Worm (Caenorhabditis elegans) whole organism, L1 larva: ENCODE measurements around the gene srx-64.

Experiments
- dsc-1 ChIP-seq: sonication (generic microtip); optimal IDR thresholded peaks from 2 replicates; lab custom pipeline; 2016; ENCODE audit warnings: mild to moderate bottlenecking, missing genetic modification characterization, missing compliant biosample characterization
- efl-1 ChIP-seq, 4 experiments: fragments of 150-350 bp; optimal IDR thresholded peaks in 3 of 4; peaks in 1 of 4; 1 replicate in 1 of 4; 2 replicates in 3 of 4; lab custom pipeline; 2014; ENCODE audit warnings: missing biosample characterization in 2 of 4, missing genetic modification characterization in 2 of 4, missing genetic modification reagents in 2 of 4
- egl-27 ChIP-seq, 2 experiments: fragments of 150-350 bp in 1 of 2; sonication (generic microtip); optimal IDR thresholded peaks; 3 replicates each; lab custom pipeline; 2017 to 2018; ENCODE audit warnings: missing biosample characterization in 2 of 2, missing genetic modification characterization in 2 of 2, missing genetic modification reagents in 2 of 2
- elt-3 ChIP-seq, 6 experiments: fragments of 150-350 bp in 1 of 6; sonication (generic microtip); optimal IDR thresholded peaks; 2 replicates each; lab custom pipeline; 2017 to 2018; ENCODE audit warnings: missing biosample characterization in 6 of 6, missing genetic modification characterization in 6 of 6, inconsistent platforms in 1 of 6
- nhr-12 ChIP-seq: sonication (generic microtip); optimal IDR thresholded peaks from 2 replicates; lab custom pipeline; 2017; ENCODE audit warnings: missing biosample characterization, missing genetic modification characterization
- rnt-1 ChIP-seq: sonication (generic microtip); optimal IDR thresholded peaks from 2 replicates; lab custom pipeline; 2016; ENCODE audit warnings: mild to moderate bottlenecking, missing genetic modification characterization, moderate library complexity, missing compliant biosample characterization
- unc-130 ChIP-seq: fragments of 150-350 bp; optimal IDR thresholded peaks from 2 replicates; lab custom pipeline; 2017; ENCODE audit warnings: missing biosample characterization, missing genetic modification characterization, inconsistent platforms

DNA sequence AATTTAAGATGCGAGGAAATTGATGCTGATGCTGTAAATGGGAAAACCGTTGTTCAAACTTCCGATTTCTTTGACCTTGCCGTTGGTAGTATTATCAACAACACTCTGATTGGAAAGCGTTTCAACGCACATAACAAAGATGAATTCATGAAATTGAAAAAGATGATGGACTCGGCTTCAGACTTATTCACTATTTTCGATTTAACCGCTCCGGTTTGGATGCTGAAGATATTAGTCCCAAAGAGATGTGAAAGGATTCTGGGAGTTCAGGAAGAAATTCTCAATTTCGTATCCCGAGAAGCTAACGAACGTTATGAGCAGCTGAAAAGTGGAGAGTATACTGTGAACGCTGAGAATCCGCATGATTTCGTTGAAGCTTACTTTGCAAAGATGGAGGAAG, 14.2 kb downstream of the srx-64 start:
- TF ChIP-seq egl-27 (tag; optimal IDR thresholded peaks at IDR 0.05; lab: Kevin White, UChicago): no peak
- no peak for TF ChIP-seq unc-130 (tag; lab: Kevin White, UChicago)
- TF ChIP-seq efl-1 (optimal IDR thresholded peaks at IDR 0.05; lab: Kevin White, UChicago): no peak
- TF ChIP-seq efl-1 (GFP tag; optimal IDR thresholded peaks at IDR 0.05 in 1 of 2; lab: Kevin White, UChicago): no peak
- no peak for TF ChIP-seq elt-3 (tag; optimal IDR thresholded peaks at IDR 0.05; lab: Kevin White, UChicago)
- no peak for TF ChIP-seq nhr-12
- no peak for TF ChIP-seq rnt-1 (tag; lab: Kevin White, UChicago)
- TF ChIP-seq dsc-1 (tag; lab: Kevin White, UChicago): no peak
